Worm (Caenorhabditis elegans) whole organism, L1 larva: ENCODE results near the gene R02D5.24.

Experiments
- alr-1 ChIP-seq: fragments of 200-800 bp; sonication (Bioruptor generic); optimal IDR thresholded peaks from 2 replicates; lab custom pipeline; 2018; ENCODE audit warnings: borderline replicate concordance, mild to moderate bottlenecking, missing genetic modification characterization, missing compliant biosample characterization
- ceh-82 ChIP-seq, 3 experiments: fragments of 150-350 bp in 1 of 3; sonication (generic microtip) in 2 of 3; optimal IDR thresholded peaks; 2 replicates each; lab custom pipeline; 2014 to 2017; ENCODE audit warnings: missing biosample characterization in 3 of 3, missing genetic modification characterization in 3 of 3
- elt-3 ChIP-seq, 6 experiments: fragments of 150-350 bp in 1 of 6; sonication (generic microtip); optimal IDR thresholded peaks; 2 replicates each; lab custom pipeline; 2017 to 2018; ENCODE audit warnings: missing biosample characterization in 6 of 6, missing genetic modification characterization in 6 of 6, inconsistent platforms in 1 of 6
- fkh-10 ChIP-seq: sonication (generic microtip); optimal IDR thresholded peaks from 2 replicates; lab custom pipeline; 2017; ENCODE audit warnings: missing biosample characterization, missing genetic modification reagents, missing genetic modification characterization
- fos-1 ChIP-seq: fragments of 150-350 bp; optimal IDR thresholded peaks from 2 replicates; lab custom pipeline; 2014; ENCODE audit warnings: missing biosample characterization, missing genetic modification characterization
- nhr-11 ChIP-seq: fragments of 150-350 bp; optimal IDR thresholded peaks from 2 replicates; lab custom pipeline; 2014; ENCODE audit warnings: missing biosample characterization, missing genetic modification characterization
- nhr-71 ChIP-seq: sonication (generic microtip); optimal IDR thresholded peaks from 2 replicates; lab custom pipeline; 2016; ENCODE audit warnings: mild to moderate bottlenecking, missing genetic modification characterization, moderate library complexity, missing compliant biosample characterization
- rnt-1 ChIP-seq: sonication (generic microtip); optimal IDR thresholded peaks from 2 replicates; lab custom pipeline; 2016; ENCODE audit warnings: mild to moderate bottlenecking, missing genetic modification characterization, moderate library complexity, missing compliant biosample characterization
- unc-86 ChIP-seq: sonication (generic microtip); optimal IDR thresholded peaks from 2 replicates; lab custom pipeline; 2016; ENCODE audit warnings: missing genetic modification characterization, missing compliant biosample characterization

- TF ChIP-seq ceh-82 (tag; optimal IDR thresholded peaks at IDR 0.05; lab: Kevin White, UChicago), result no peak
- TF ChIP-seq fos-1 (tag; lab: Kevin White, UChicago), result no peak
- no peak for TF ChIP-seq alr-1 (tag; lab: Kevin White, UChicago)
- TF ChIP-seq elt-3 (tag; optimal IDR thresholded peaks at IDR 0.05; lab: Kevin White, UChicago), result no peak
- TF ChIP-seq nhr-11 (tag; lab: Kevin White, UChicago), result no peak
- no peak for TF ChIP-seq unc-86 (tag; lab: Kevin White, UChicago)
- no peak for TF ChIP-seq rnt-1 (tag; lab: Kevin White, UChicago)
- TF ChIP-seq fkh-10 (GFP tag; lab: Kevin White, UChicago), result no peak
- TF ChIP-seq nhr-71, result no peak
These were observed at the start of gene R02D5.24 for ce11 chrV:14501136-14501535.
